Worm (Caenorhabditis elegans) whole organism, late embryonic: ENCODE data around the gene otpl-3.

Experiments
- C08G9.2 ChIP-seq: sonication (generic microtip); optimal IDR thresholded peaks from 2 replicates; lab custom pipeline; 2016; ENCODE audit warnings: mild to moderate bottlenecking, missing genetic modification characterization, moderate library complexity, missing compliant biosample characterization
- C38D4.7 ChIP-seq: fragments of 200-800 bp; sonication (Bioruptor generic); optimal IDR thresholded peaks from 2 replicates; lab custom pipeline; 2018; ENCODE audit warnings: mild to moderate bottlenecking, missing genetic modification characterization, moderate library complexity, missing compliant biosample characterization
- F13H6.1 ChIP-seq: sonication (generic microtip); optimal IDR thresholded peaks from 2 replicates; lab custom pipeline; 2016; ENCODE audit warnings: missing genetic modification characterization, missing compliant biosample characterization
- K02D7.2 ChIP-seq: sonication (generic microtip); optimal IDR thresholded peaks from 2 replicates; lab custom pipeline; 2017; ENCODE audit warnings: mild to moderate bottlenecking, missing genetic modification characterization, missing compliant biosample characterization
- K09A11.1 ChIP-seq: sonication (generic microtip); optimal IDR thresholded peaks from 2 replicates; lab custom pipeline; 2017; ENCODE audit warnings: antibody characterized with exemption, mild to moderate bottlenecking, missing genetic modification characterization, missing compliant biosample characterization; ENCODE audit not compliant: insufficient read depth
- ama-1 ChIP-seq: fragments of 150-350 bp; optimal IDR thresholded peaks from 2 replicates; lab custom pipeline; 2014
- ceh-14 ChIP-seq: sonication (generic microtip); optimal IDR thresholded peaks from 2 replicates; lab custom pipeline; 2016; ENCODE audit warnings: missing genotype, missing genetic modification characterization, missing compliant biosample characterization
- ceh-18 ChIP-seq: sonication (generic microtip); optimal IDR thresholded peaks from 2 replicates; lab custom pipeline; 2016; ENCODE audit warnings: missing genetic modification characterization, missing compliant biosample characterization
- ceh-2 ChIP-seq: sonication (generic microtip); optimal IDR thresholded peaks from 2 replicates; lab custom pipeline; 2016; ENCODE audit warnings: missing genotype, missing genetic modification characterization, missing compliant biosample characterization
- ceh-22 ChIP-seq: sonication (generic microtip); optimal IDR thresholded peaks from 2 replicates; lab custom pipeline; 2017; ENCODE audit warnings: missing biosample characterization, missing genetic modification characterization
- ceh-24 ChIP-seq: sonication (generic microtip); optimal IDR thresholded peaks from 2 replicates; lab custom pipeline; 2016; ENCODE audit warnings: mild to moderate bottlenecking, missing genetic modification characterization, missing compliant biosample characterization
- ceh-30 ChIP-seq: fragments of 150-350 bp; optimal IDR thresholded peaks from 2 replicates; lab custom pipeline; 2014; ENCODE audit warnings: missing biosample characterization, missing genetic modification characterization
- ceh-31 ChIP-seq: sonication (generic microtip); optimal IDR thresholded peaks from 2 replicates; lab custom pipeline; 2016; ENCODE audit warnings: missing genetic modification characterization, missing compliant biosample characterization
- ceh-45 ChIP-seq: fragments of 200-800 bp; sonication (Bioruptor generic); IDR thresholded peaks from 2 replicates; pipeline ENCODE4 v1.3.6; 2022; ENCODE audit warnings: missing genetic modification reagents, missing genetic modification characterization, missing compliant biosample characterization
- ceh-48 ChIP-seq: sonication (generic microtip); optimal IDR thresholded peaks from 2 replicates; lab custom pipeline; 2016; ENCODE audit warnings: missing genetic modification characterization, inconsistent platforms, missing compliant biosample characterization
- dmd-4 ChIP-seq: sonication (generic microtip); optimal IDR thresholded peaks from 2 replicates; lab custom pipeline; 2016; ENCODE audit warnings: borderline replicate concordance, missing genetic modification characterization, missing compliant biosample characterization
- dve-1 ChIP-seq: sonication (generic microtip); optimal IDR thresholded peaks from 2 replicates; lab custom pipeline; 2017; ENCODE audit warnings: antibody characterized with exemption, mild to moderate bottlenecking, missing genetic modification characterization, missing compliant biosample characterization
- elt-4 ChIP-seq: sonication (generic microtip); optimal IDR thresholded peaks from 2 replicates; lab custom pipeline; 2016; ENCODE audit warnings: missing genetic modification characterization, missing compliant biosample characterization
- ets-4 ChIP-seq: sonication (generic microtip); optimal IDR thresholded peaks from 2 replicates; lab custom pipeline; 2016; ENCODE audit warnings: missing genetic modification characterization, missing compliant biosample characterization
- eyg-1 ChIP-seq: sonication (generic microtip); optimal IDR thresholded peaks from 2 replicates; lab custom pipeline; 2016; ENCODE audit warnings: missing genotype, missing genetic modification characterization, missing compliant biosample characterization
- fax-1 ChIP-seq: sonication (generic microtip); optimal IDR thresholded peaks from 2 replicates; lab custom pipeline; 2016; ENCODE audit warnings: missing genotype, missing genetic modification characterization, missing compliant biosample characterization
- hlh-13 ChIP-seq: fragments of 200-800 bp; sonication (Bioruptor generic); optimal IDR thresholded peaks from 2 replicates; lab custom pipeline; 2018; ENCODE audit warnings: mild to moderate bottlenecking, missing genetic modification characterization, missing compliant biosample characterization
- hlh-6 ChIP-seq: sonication (generic microtip); optimal IDR thresholded peaks from 2 replicates; lab custom pipeline; 2016; ENCODE audit warnings: missing genotype, missing genetic modification characterization, missing compliant biosample characterization
- lim-6 ChIP-seq: sonication (generic microtip); optimal IDR thresholded peaks from 2 replicates; lab custom pipeline; 2016; ENCODE audit warnings: missing genetic modification characterization, missing compliant biosample characterization
- lin-11 ChIP-seq: fragments of 200-800 bp; sonication (Bioruptor generic); optimal IDR thresholded peaks from 2 replicates; lab custom pipeline; 2018; ENCODE audit warnings: mild to moderate bottlenecking, missing genetic modification characterization, missing compliant biosample characterization
- madf-2 ChIP-seq: sonication (generic microtip); optimal IDR thresholded peaks from 2 replicates; lab custom pipeline; 2017; ENCODE audit warnings: missing genetic modification characterization, missing compliant biosample characterization
- mec-3 ChIP-seq: sonication (generic microtip); optimal IDR thresholded peaks from 2 replicates; lab custom pipeline; 2016; ENCODE audit warnings: borderline replicate concordance, missing genetic modification characterization, missing compliant biosample characterization
- nhr-11 ChIP-seq: fragments of 150-350 bp; optimal IDR thresholded peaks from 2 replicates; lab custom pipeline; 2014; ENCODE audit warnings: missing biosample characterization, missing genetic modification characterization
- npax-4 ChIP-seq: sonication (generic microtip); optimal IDR thresholded peaks from 2 replicates; lab custom pipeline; 2016; ENCODE audit warnings: missing genetic modification characterization, missing compliant biosample characterization
- pha-4 ChIP-seq: fragments of 150-350 bp; optimal IDR thresholded peaks from 2 replicates; lab custom pipeline; 2018; ENCODE audit warnings: missing biosample characterization, missing genetic modification reagents, missing genetic modification characterization
- pros-1 ChIP-seq: fragments of 150-350 bp; optimal IDR thresholded peaks from 2 replicates; lab custom pipeline; 2014; ENCODE audit warnings: missing biosample characterization, missing genetic modification reagents, missing genetic modification characterization
- ref-2 ChIP-seq: sonication (generic microtip); optimal IDR thresholded peaks from 2 replicates; lab custom pipeline; 2016; ENCODE audit warnings: missing genetic modification characterization, missing compliant biosample characterization
- sdc-2 ChIP-seq: sonication (generic microtip); optimal IDR thresholded peaks from 2 replicates; lab custom pipeline; 2016; ENCODE audit warnings: missing genotype, missing genetic modification characterization, missing compliant biosample characterization
- sox-4 ChIP-seq: sonication (generic microtip); optimal IDR thresholded peaks from 2 replicates; lab custom pipeline; 2017; ENCODE audit warnings: mild to moderate bottlenecking, missing genetic modification characterization, inconsistent platforms, missing compliant biosample characterization
- tbx-2 ChIP-seq: sonication (generic microtip); optimal IDR thresholded peaks from 2 replicates; lab custom pipeline; 2016; ENCODE audit warnings: missing genetic modification characterization, missing compliant biosample characterization
- unc-42 ChIP-seq: sonication (generic microtip); optimal IDR thresholded peaks from 2 replicates; lab custom pipeline; 2016; ENCODE audit warnings: missing genotype, missing genetic modification characterization, missing compliant biosample characterization
- unc-55 ChIP-seq: sonication (generic microtip); optimal IDR thresholded peaks from 2 replicates; lab custom pipeline; 2017; ENCODE audit warnings: missing biosample characterization, missing genetic modification reagents, missing genetic modification characterization
- ztf-16 ChIP-seq: sonication (generic microtip); optimal IDR thresholded peaks from 2 replicates; lab custom pipeline; 2017; ENCODE audit warnings: missing genetic modification characterization, missing compliant biosample characterization

Gene otpl-3

ce11 chrX:6963842-6964241 lies 39.3 kb upstream of the otpl-3 start:
- TF ChIP-seq ceh-2 (tag; lab: Kevin White, UChicago): no peak
- no peak for TF ChIP-seq mec-3 (tag; lab: Kevin White, UChicago)
- no peak for TF ChIP-seq ama-1
- TF ChIP-seq F13H6.1: no peak
- peak; percentile 81 for TF ChIP-seq unc-42 (tag; lab: Kevin White, UChicago)
- TF ChIP-seq dmd-4 (tag; lab: Kevin White, UChicago): no peak
- TF ChIP-seq npax-4: no peak
- TF ChIP-seq ets-4 (tag; lab: Kevin White, UChicago): no peak
- TF ChIP-seq hlh-6 (tag; lab: Kevin White, UChicago): no peak
- TF ChIP-seq, all 69 proteins: peak for 1

- TF ChIP-seq C38D4.7 (GFP tag; lab: Kevin White, UChicago): no peak
Observed at ce11 chrX:6962347-6962746, 37.8 kb upstream of the otpl-3 start.

ce11 chrX:6959534-6959933 lies 35.0 kb upstream of the otpl-3 start:
- TF ChIP-seq nhr-11 (tag; lab: Kevin White, UChicago) (no peak), unc-55 (peak; percentile 83), K02D7.2 (no peak), C08G9.2 (tag; lab: Kevin White, UChicago) (no peak), ref-2 (tag; lab: Kevin White, UChicago) (no peak), ceh-18 (peak; percentile 36)
- TF ChIP-seq, all 69 proteins: peak for 2

- no peak for TF ChIP-seq lin-11
- TF ChIP-seq pha-4 (tag; lab: Kevin White, UChicago): no peak
- TF ChIP-seq eyg-1 (tag; lab: Kevin White, UChicago): no peak
- no peak for TF ChIP-seq ceh-48
- TF ChIP-seq ref-2 (tag; lab: Kevin White, UChicago): no peak
- TF ChIP-seq ceh-24 (tag; lab: Kevin White, UChicago): no peak
- no peak for TF ChIP-seq hlh-13
- no peak for TF ChIP-seq elt-4 (tag; lab: Kevin White, UChicago)
- no peak for TF ChIP-seq lim-6
- TF ChIP-seq ceh-2 (tag; lab: Kevin White, UChicago): no peak
- TF ChIP-seq pros-1 (tag; lab: Kevin White, UChicago): no peak
- TF ChIP-seq, all 69 proteins: peak for 0
Observed at ce11 chrX:6958914-6959313, 34.4 kb upstream of the otpl-3 start.

ce11 chrX:6956299-6956698 lies 31.7 kb upstream of the otpl-3 start, which contains the start of gene inx-1:
inx-1 (minus strand) TSS chrX:6956399.
- TF ChIP-seq ceh-30 (tag; lab: Kevin White, UChicago) (no peak), eyg-1 (tag; lab: Kevin White, UChicago) (no peak), tbx-2 (tag; lab: Kevin White, UChicago) (no peak), ceh-14 (tag; lab: Kevin White, UChicago) (no peak), dve-1 (tag; lab: Kevin White, UChicago) (no peak), sox-4 (tag; lab: Kevin White, UChicago) (no peak), ztf-16 (tag; lab: Kevin White, UChicago) (no peak), pros-1 (tag; lab: Kevin White, UChicago) (no peak), fax-1 (tag; lab: Kevin White, UChicago) (no peak), npax-4 (no peak), ceh-45 (GFP tag; lab: Robert Waterston, UW) (no peak)
- TF ChIP-seq, all 69 proteins: peak for 0

ce11 chrX:6953339-6953738 lies 28.8 kb upstream of the otpl-3 start:
- TF ChIP-seq npax-4 (no peak), fax-1 (tag; lab: Kevin White, UChicago) (no peak), sdc-2 (tag; lab: Kevin White, UChicago) (no peak), sox-4 (tag; lab: Kevin White, UChicago) (peak; percentile 18), unc-42 (tag; lab: Kevin White, UChicago) (peak; percentile 10), ceh-31 (tag; lab: Kevin White, UChicago) (peak; percentile 61), ref-2 (tag; lab: Kevin White, UChicago) (peak; percentile 31), madf-2 (tag; lab: Kevin White, UChicago) (no peak), K09A11.1 (tag; lab: Kevin White, UChicago) (no peak), hlh-6 (tag; lab: Kevin White, UChicago) (peak; percentile 8), ceh-22 (tag; lab: Kevin White, UChicago) (no peak)
- TF ChIP-seq, all 69 proteins: peak for 5
